Worm (Caenorhabditis elegans) whole organism, L2 larva: ENCODE results near the gene F48D6.4.

Experiments used
- C34F6.9 ChIP-seq: fragments of 150-350 bp; optimal IDR thresholded peaks from 2 replicates; lab custom pipeline; 2014; ENCODE audit warnings: missing biosample characterization, missing genetic modification characterization
- F13H6.1 ChIP-seq: sonication (generic microtip); optimal IDR thresholded peaks from 2 replicates; lab custom pipeline; 2016; ENCODE audit warnings: missing genetic modification characterization, missing compliant biosample characterization
- Y55F3AM.14 ChIP-seq: fragments of 200-800 bp; sonication (Bioruptor generic); optimal IDR thresholded peaks from 2 replicates; lab custom pipeline; 2018; ENCODE audit warnings: mild to moderate bottlenecking, missing genetic modification characterization, missing compliant biosample characterization
- ZK546.5 ChIP-seq: sonication (generic microtip); optimal IDR thresholded peaks from 2 replicates; lab custom pipeline; 2017; ENCODE audit warnings: missing biosample characterization, missing genetic modification characterization
- alr-1 ChIP-seq: fragments of 150-350 bp; optimal IDR thresholded peaks from 2 replicates; lab custom pipeline; 2014; ENCODE audit warnings: missing biosample characterization, missing genetic modification characterization
- aly-2 ChIP-seq: fragments of 150-350 bp; optimal IDR thresholded peaks from 2 replicates; lab custom pipeline; 2014; ENCODE audit warnings: missing biosample characterization, missing genetic modification characterization
- ama-1 ChIP-seq: fragments of 150-350 bp; optimal IDR thresholded peaks from 2 replicates; lab custom pipeline; 2018; ENCODE audit warnings: inconsistent platforms
- ceh-16 ChIP-seq: fragments of 150-350 bp; optimal IDR thresholded peaks from 2 replicates; lab custom pipeline; 2014; ENCODE audit warnings: missing biosample characterization, missing genetic modification characterization
- crh-2 ChIP-seq: sonication (generic microtip); optimal IDR thresholded peaks from 2 replicates; lab custom pipeline; 2017; ENCODE audit warnings: missing biosample characterization, missing genetic modification characterization
- dmd-4 ChIP-seq: sonication (generic microtip); optimal IDR thresholded peaks from 2 replicates; lab custom pipeline; 2017; ENCODE audit warnings: missing biosample characterization, missing genetic modification characterization
- egl-27 ChIP-seq: sonication (generic microtip); optimal IDR thresholded peaks from 3 replicates; lab custom pipeline; 2017; ENCODE audit warnings: missing biosample characterization, missing genetic modification reagents, missing genetic modification characterization
- elt-1 ChIP-seq: fragments of 150-350 bp; optimal IDR thresholded peaks from 2 replicates; lab custom pipeline; 2014; ENCODE audit warnings: missing biosample characterization, missing genetic modification characterization
- elt-3 ChIP-seq: sonication (generic microtip); optimal IDR thresholded peaks from 2 replicates; lab custom pipeline; 2017; ENCODE audit warnings: missing biosample characterization, missing genetic modification characterization
- fos-1 ChIP-seq: fragments of 150-350 bp; optimal IDR thresholded peaks from 2 replicates; lab custom pipeline; 2014; ENCODE audit warnings: missing biosample characterization, missing genetic modification characterization
- gmeb-1 ChIP-seq: fragments of 150-350 bp; optimal IDR thresholded peaks from 2 replicates; lab custom pipeline; 2014; ENCODE audit warnings: missing biosample characterization, missing genetic modification characterization
- lin-11 ChIP-seq: fragments of 150-350 bp; sonication (generic microtip); optimal IDR thresholded peaks from 2 replicates; lab custom pipeline; 2014; ENCODE audit warnings: missing biosample characterization, missing genetic modification characterization, inconsistent platforms, mixed read lengths
- lin-13 ChIP-seq: fragments of 150-350 bp; optimal IDR thresholded peaks from 2 replicates; lab custom pipeline; 2014; ENCODE audit warnings: missing biosample characterization, missing genetic modification reagents, missing genetic modification characterization
- lin-39 ChIP-seq: fragments of 150-350 bp; optimal IDR thresholded peaks from 2 replicates; lab custom pipeline; 2014; ENCODE audit warnings: missing biosample characterization, missing genetic modification reagents, missing genetic modification characterization
- lsy-2 ChIP-seq, 2 experiments: fragments of 150-350 bp in 1 of 2; sonication (generic microtip) in 1 of 2; optimal IDR thresholded peaks; 2 replicates each; lab custom pipeline; 2014 to 2017; ENCODE audit warnings: missing biosample characterization in 2 of 2, missing genetic modification characterization in 2 of 2
- mab-5 ChIP-seq: fragments of 150-350 bp; optimal IDR thresholded peaks from 2 replicates; lab custom pipeline; 2014; ENCODE audit warnings: missing biosample characterization, missing genetic modification characterization
- mbf-1 ChIP-seq: sonication (generic microtip); optimal IDR thresholded peaks from 2 replicates; lab custom pipeline; 2017; ENCODE audit warnings: missing biosample characterization, missing genetic modification characterization
- mdl-1 ChIP-seq, 2 experiments: fragments of 150-350 bp in 1 of 2; sonication (generic microtip) in 1 of 2; optimal IDR thresholded peaks; 2 replicates each; lab custom pipeline; 2017; ENCODE audit warnings: missing biosample characterization in 2 of 2, missing genetic modification characterization in 2 of 2
- nhr-10 ChIP-seq: sonication (generic microtip); optimal IDR thresholded peaks from 2 replicates; lab custom pipeline; 2017; ENCODE audit warnings: missing biosample characterization, missing genetic modification characterization
- nhr-11 ChIP-seq: fragments of 150-350 bp; optimal IDR thresholded peaks from 2 replicates; lab custom pipeline; 2014; ENCODE audit warnings: missing biosample characterization, missing genetic modification characterization
- nhr-12 ChIP-seq: fragments of 150-350 bp; optimal IDR thresholded peaks from 2 replicates; lab custom pipeline; 2014; ENCODE audit warnings: missing biosample characterization, missing genetic modification characterization
- nhr-129 ChIP-seq: fragments of 150-350 bp; optimal IDR thresholded peaks from 2 replicates; lab custom pipeline; 2014; ENCODE audit warnings: missing biosample characterization, missing genetic modification characterization
- nhr-21 ChIP-seq: fragments of 150-350 bp; optimal IDR thresholded peaks from 2 replicates; lab custom pipeline; 2014; ENCODE audit warnings: missing biosample characterization, missing genetic modification characterization
- nhr-237 ChIP-seq: fragments of 150-350 bp; optimal IDR thresholded peaks from 2 replicates; lab custom pipeline; 2014; ENCODE audit warnings: missing biosample characterization, missing genetic modification characterization
- nhr-25 ChIP-seq: fragments of 150-350 bp; sonication (generic microtip); optimal IDR thresholded peaks from 3 replicates; lab custom pipeline; 2014; ENCODE audit warnings: missing biosample characterization, missing genetic modification characterization
- nhr-6 ChIP-seq: fragments of 150-350 bp; optimal IDR thresholded peaks from 2 replicates; lab custom pipeline; 2014; ENCODE audit warnings: missing biosample characterization, missing genetic modification characterization
- nhr-77 ChIP-seq: fragments of 150-350 bp; optimal IDR thresholded peaks from 2 replicates; lab custom pipeline; 2014; ENCODE audit warnings: missing biosample characterization, missing genetic modification characterization
- peb-1 ChIP-seq: fragments of 150-350 bp; optimal IDR thresholded peaks from 2 replicates; lab custom pipeline; 2014; ENCODE audit warnings: missing biosample characterization, missing genetic modification characterization
- sem-4 ChIP-seq: fragments of 150-350 bp; optimal IDR thresholded peaks from 2 replicates; lab custom pipeline; 2014; ENCODE audit warnings: missing biosample characterization, missing genetic modification reagents, missing genetic modification characterization
- sma-3 ChIP-seq: sonication (generic microtip); optimal IDR thresholded peaks from 2 replicates; lab custom pipeline; 2016; ENCODE audit warnings: missing genetic modification reagents, missing genetic modification characterization, missing compliant biosample characterization
- sma-9 ChIP-seq, 2 experiments: fragments of 150-350 bp in 1 of 2; sonication (generic microtip) in 1 of 2; optimal IDR thresholded peaks; 2 replicates each; lab custom pipeline; 2014 to 2016; ENCODE audit warnings: missing genetic modification characterization in 2 of 2, mild to moderate bottlenecking in 1 of 2, missing biosample characterization in 1 of 2, missing compliant biosample characterization in 1 of 2, missing genetic modification reagents in 1 of 2, moderate library complexity in 1 of 2
- unc-39 ChIP-seq: fragments of 150-350 bp; optimal IDR thresholded peaks from 2 replicates; lab custom pipeline; 2014; ENCODE audit warnings: missing biosample characterization, missing genetic modification characterization
- unc-55 ChIP-seq: fragments of 150-350 bp; sonication (generic microtip); optimal IDR thresholded peaks from 3 replicates; lab custom pipeline; 2014; ENCODE audit warnings: missing biosample characterization, missing genetic modification reagents, missing genetic modification characterization
- unc-62 ChIP-seq: fragments of 150-350 bp; optimal IDR thresholded peaks from 2 replicates; lab custom pipeline; 2014; ENCODE audit warnings: missing biosample characterization, missing genetic modification reagents, missing genetic modification characterization
- zag-1 ChIP-seq: fragments of 150-350 bp; optimal IDR thresholded peaks from 2 replicates; lab custom pipeline; 2014; ENCODE audit warnings: missing biosample characterization, missing genetic modification characterization
- ztf-1 ChIP-seq: fragments of 200-800 bp; sonication (Bioruptor generic); conservative IDR thresholded peaks from 2 replicates; pipeline ENCODE4 v1.3.6; 2022; ENCODE audit warnings: missing genetic modification characterization, missing compliant biosample characterization
- ztf-11 ChIP-seq: sonication (generic microtip); optimal IDR thresholded peaks from 2 replicates; lab custom pipeline; 2017; ENCODE audit warnings: missing biosample characterization, missing genetic modification characterization
- ztf-4 ChIP-seq: fragments of 150-350 bp; optimal IDR thresholded peaks from 2 replicates; lab custom pipeline; 2014; ENCODE audit warnings: missing biosample characterization, missing genetic modification characterization

The F48D6.4 gene

DNA sequence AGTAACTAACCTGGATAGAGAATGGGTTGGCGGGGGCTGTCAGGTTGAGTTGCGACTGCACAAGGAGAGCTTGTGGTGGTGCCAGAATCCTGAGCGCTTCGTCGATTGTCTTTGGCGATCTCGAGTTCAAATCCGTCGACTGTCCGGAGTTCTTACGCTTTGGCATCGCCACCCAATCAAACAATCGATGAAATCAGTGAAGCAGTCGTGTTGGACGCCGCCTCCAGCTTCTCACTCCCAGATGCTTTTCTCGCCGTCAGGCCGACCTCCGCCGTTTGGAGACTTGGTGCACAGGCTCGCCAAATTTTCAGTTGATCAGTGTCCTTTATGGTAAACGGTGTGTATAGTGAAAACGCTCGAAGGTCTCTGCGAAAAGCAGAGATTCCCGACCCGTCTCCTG, 30.1 kb downstream of the F48D6.4 start, which contains the start of the genes F20B6.10 and hpk-1:
Gene F20B6.10, minus strand, starts transcription at position 303 of the 400 bp plus-strand sequence.
Gene hpk-1, minus strand, starts transcription at position 397 of the 400 bp plus-strand sequence.
- TF ChIP-seq peb-1 (tag; lab: Kevin White, UChicago) (no peak), C34F6.9 (tag; lab: Kevin White, UChicago) (no peak), nhr-10 (tag; lab: Kevin White, UChicago) (no peak), Y55F3AM.14 (GFP tag; lab: Kevin White, UChicago) (no peak), sem-4 (tag; lab: Kevin White, UChicago) (no peak), aly-2 (tag; lab: Kevin White, UChicago) (no peak), nhr-11 (tag; lab: Kevin White, UChicago) (no peak), crh-2 (no peak)

DNA sequence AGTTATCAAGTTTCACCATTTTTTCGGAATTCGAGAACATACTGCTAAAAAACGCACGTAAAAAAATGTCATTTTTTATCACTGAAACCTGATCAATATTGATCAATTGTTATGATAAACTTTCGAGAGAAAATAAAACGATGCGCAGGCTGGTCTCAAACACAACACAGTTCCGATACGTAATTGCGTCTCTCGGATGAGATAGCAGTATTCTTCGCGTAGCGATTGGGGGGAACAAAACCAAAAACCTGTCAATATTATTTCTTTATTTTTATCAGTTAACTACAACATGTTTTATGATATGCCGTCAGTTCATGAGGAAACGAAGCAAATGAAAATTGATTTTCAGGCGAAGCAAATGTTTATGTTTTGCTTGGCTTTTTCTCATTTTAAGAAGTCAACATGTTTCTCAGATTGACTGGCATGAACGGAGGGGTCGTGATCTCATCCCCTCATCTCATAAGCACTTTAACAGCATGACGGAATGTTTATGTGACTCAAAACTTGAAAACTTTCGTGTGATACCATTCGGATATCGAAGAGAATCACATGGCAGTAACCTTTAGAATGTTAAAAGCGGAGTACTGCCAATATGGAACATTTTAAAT, 31.4 kb downstream of the F48D6.4 start:
- TF ChIP-seq egl-27 (tag; lab: Kevin White, UChicago) = no peak
- TF ChIP-seq nhr-6 (tag; lab: Kevin White, UChicago) = no peak
- TF ChIP-seq nhr-25 (tag; lab: Kevin White, UChicago) = no peak
- peak; percentile 37 for TF ChIP-seq fos-1 (tag; lab: Kevin White, UChicago)
- TF ChIP-seq alr-1 (tag; lab: Kevin White, UChicago) = no peak
- TF ChIP-seq gmeb-1 = peak; percentile 23
- no peak for TF ChIP-seq nhr-237 (tag; lab: Kevin White, UChicago)
- peak; percentile 13 for TF ChIP-seq sma-9 (GFP tag; optimal IDR thresholded peaks at IDR 0.05; lab: Kevin White, UChicago)
- no peak for TF ChIP-seq sma-9 (tag; optimal IDR thresholded peaks at IDR 0.05; lab: Kevin White, UChicago)
- no peak for TF ChIP-seq ceh-16
- no peak for TF ChIP-seq dmd-4 (tag; lab: Kevin White, UChicago)

DNA sequence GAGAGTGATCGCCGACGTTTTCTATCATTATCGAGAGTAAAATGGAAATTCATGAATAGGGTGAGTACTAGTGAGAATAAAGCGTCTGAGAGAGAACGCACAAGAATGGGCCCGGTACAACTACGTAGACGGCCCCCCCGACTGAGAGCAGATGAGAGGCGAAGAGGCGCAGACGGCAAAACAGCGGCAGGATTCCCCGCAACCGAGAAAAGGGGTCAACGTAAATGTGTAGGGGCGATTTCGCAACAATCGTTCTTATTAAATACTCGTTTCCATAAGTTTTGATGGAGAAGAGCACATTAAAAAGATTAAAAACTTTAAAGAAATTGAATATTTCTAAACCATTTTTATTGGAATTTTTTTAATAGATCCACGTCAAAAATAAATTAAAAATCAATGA, 32.4 kb downstream of the F48D6.4 start:
- TF ChIP-seq lsy-2 (tag; optimal IDR thresholded peaks at IDR 0.05; lab: Kevin White, UChicago) (peak in 1 of 2 experiments; percentile 4), aly-2 (tag; lab: Kevin White, UChicago) (no peak), zag-1 (tag; lab: Kevin White, UChicago) (no peak), ztf-1 (GFP tag; lab: Robert Waterston, UW) (no peak), sma-9 (GFP tag; optimal IDR thresholded peaks at IDR 0.05; lab: Kevin White, UChicago) (peak; percentile 44), sma-9 (tag; optimal IDR thresholded peaks at IDR 0.05; lab: Kevin White, UChicago) (no peak), sma-3 (GFP tag; lab: Kevin White, UChicago) (no peak), egl-27 (tag; lab: Kevin White, UChicago) (no peak), F13H6.1 (tag; lab: Kevin White, UChicago) (peak; percentile 21), C34F6.9 (tag; lab: Kevin White, UChicago) (peak; percentile 36), unc-55 (peak; percentile 51)

DNA sequence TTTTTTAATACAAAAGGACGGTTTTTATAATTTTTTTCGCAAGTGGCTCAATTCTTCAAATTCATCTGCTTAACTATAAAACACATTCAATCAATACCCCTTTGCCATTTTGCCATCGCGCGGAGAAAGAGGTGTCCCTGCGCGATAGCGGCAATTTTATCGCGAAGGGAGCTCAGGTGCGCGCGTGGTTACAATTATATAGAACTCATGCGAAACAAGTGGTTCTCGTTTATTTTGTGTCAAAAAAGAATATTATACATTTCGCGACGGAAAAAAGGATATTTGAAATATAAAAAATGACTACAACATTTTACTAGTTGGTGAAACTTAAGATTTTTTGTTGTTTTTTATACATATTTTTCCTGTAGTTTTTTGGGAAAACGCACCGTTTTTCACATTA, 37.9 kb downstream of the F48D6.4 start:
- TF ChIP-seq lin-39 (peak; percentile 89), nhr-10 (tag; lab: Kevin White, UChicago) (peak; percentile 100), dmd-4 (tag; lab: Kevin White, UChicago) (peak; percentile 83), peb-1 (tag; lab: Kevin White, UChicago) (no peak), nhr-77 (tag; lab: Kevin White, UChicago) (peak; percentile 98), mab-5 (tag; lab: Kevin White, UChicago) (peak; percentile 98), nhr-129 (peak; percentile 99), unc-39 (peak; percentile 80), zag-1 (tag; lab: Kevin White, UChicago) (peak; percentile 99), mdl-1 (tag; optimal IDR thresholded peaks at IDR 0.05; lab: Kevin White, UChicago) (peak; percentile 95 to 97), elt-3 (tag; lab: Kevin White, UChicago) (peak; percentile 36), elt-1 (tag; lab: Kevin White, UChicago) (peak; percentile 61), nhr-11 (tag; lab: Kevin White, UChicago) (peak; percentile 87), lin-13 (GFP tag; lab: Kevin White, UChicago) (peak; percentile 99), ztf-11 (tag; lab: Kevin White, UChicago) (peak; percentile 87), F13H6.1 (tag; lab: Kevin White, UChicago) (peak; percentile 99), ceh-16 (peak; percentile 96), nhr-237 (tag; lab: Kevin White, UChicago) (peak; percentile 99), mbf-1 (tag; lab: Kevin White, UChicago) (peak; percentile 73), nhr-12 (tag; lab: Kevin White, UChicago) (peak; percentile 75), unc-55 (peak; percentile 99), C34F6.9 (tag; lab: Kevin White, UChicago) (peak; percentile 99), sma-3 (GFP tag; lab: Kevin White, UChicago) (peak; percentile 99), gmeb-1 (peak; percentile 94), egl-27 (tag; lab: Kevin White, UChicago) (peak; percentile 99), unc-62 (GFP tag; lab: Kevin White, UChicago) (peak; percentile 81), sem-4 (tag; lab: Kevin White, UChicago) (peak; percentile 99), ama-1 (lab: Kevin White, UChicago) (peak; percentile 66), crh-2 (peak; percentile 100), lin-11 (tag; lab: Kevin White, UChicago) (peak; percentile 100), ztf-4 (tag; lab: Kevin White, UChicago) (peak; percentile 99), ZK546.5 (tag; lab: Kevin White, UChicago) (peak; percentile 83), nhr-21 (tag; lab: Kevin White, UChicago) (peak; percentile 100), alr-1 (tag; lab: Kevin White, UChicago) (peak; percentile 66), Y55F3AM.14 (GFP tag; lab: Kevin White, UChicago) (peak; percentile 93), aly-2 (tag; lab: Kevin White, UChicago) (no peak), lsy-2 (tag; optimal IDR thresholded peaks at IDR 0.05; lab: Kevin White, UChicago) (peak; percentile 97)
